Worm (Caenorhabditis elegans): ENCODE measurements around the gene grl-20.
A peak's percentile ranks its signal among the peaks of the same experiment; 100 is the strongest.

grl-20 gene

ce11 chrIV:2122488-2122887, 6.2 kb downstream of the grl-20 start, which contains the start of gene glb-7:
Gene glb-7 (plus strand): TSS chrIV:2122788.
- TF ChIP-seq ceh-16 (tag; optimal IDR thresholded peaks at IDR 0.05) = no peak
- no peak for TF ChIP-seq zag-1 (tag; optimal IDR thresholded peaks at IDR 0.05)
- TF ChIP-seq nhr-77 (tag; optimal IDR thresholded peaks at IDR 0.05) = no peak
- TF ChIP-seq nhr-25 (tag; optimal IDR thresholded peaks at IDR 0.05) = no peak
- TF ChIP-seq nhr-23 (tag; optimal IDR thresholded peaks at IDR 0.05) = no peak
- TF ChIP-seq snpc-4 (tag; optimal IDR thresholded peaks at IDR 0.05) = no peak
- no peak for TF ChIP-seq mab-5 (tag; optimal IDR thresholded peaks at IDR 0.05)
- TF ChIP-seq unc-55 (GFP tag; optimal IDR thresholded peaks at IDR 0.05) = no peak
- no peak for TF ChIP-seq peb-1 (tag; optimal IDR thresholded peaks at IDR 0.05)
- no peak for TF ChIP-seq F13H6.1 (tag; optimal IDR thresholded peaks at IDR 0.05)
- TF ChIP-seq nhr-129 (tag; optimal IDR thresholded peaks at IDR 0.05) = no peak
- no peak for TF ChIP-seq nhr-237 (tag; optimal IDR thresholded peaks at IDR 0.05)
- TF ChIP-seq Y55F3AM.14 (GFP tag; optimal IDR thresholded peaks at IDR 0.05) = no peak
- TF ChIP-seq nhr-12 (tag; optimal IDR thresholded peaks at IDR 0.05) = no peak

- TF ChIP-seq alr-1 (tag; optimal IDR thresholded peaks at IDR 0.05) (no peak), lin-11 (tag; optimal IDR thresholded peaks at IDR 0.05) (no peak), sma-3 (GFP tag; optimal IDR thresholded peaks at IDR 0.05) (no peak), ceh-16 (tag; optimal IDR thresholded peaks at IDR 0.05) (no peak), zag-1 (tag; optimal IDR thresholded peaks at IDR 0.05) (no peak), blmp-1 (tag; optimal IDR thresholded peaks at IDR 0.05; ENCODE audit: insufficient read depth) (no peak), lin-39 (tag; optimal IDR thresholded peaks at IDR 0.05) (no peak), peb-1 (tag; optimal IDR thresholded peaks at IDR 0.05) (no peak), gmeb-1 (tag; optimal IDR thresholded peaks at IDR 0.05) (no peak), nhr-6 (tag; optimal IDR thresholded peaks at IDR 0.05) (no peak), unc-39 (tag; optimal IDR thresholded peaks at IDR 0.05) (no peak), ceh-82 (tag; optimal IDR thresholded peaks at IDR 0.05) (no peak), nhr-77 (tag; optimal IDR thresholded peaks at IDR 0.05) (no peak)
Measured at ce11 chrIV:2117268-2117667, 11.4 kb downstream of the grl-20 start.

ce11 chrIV:2114337-2114736, 14.3 kb downstream of the grl-20 start, which contains the start of gene xbx-4:
Gene xbx-4 (plus strand): TSS chrIV:2114637.
- TF ChIP-seq egl-27 (tag; optimal IDR thresholded peaks at IDR 0.05) (no peak), snpc-4 (tag; optimal IDR thresholded peaks at IDR 0.05) (no peak), ama-1 (optimal IDR thresholded peaks at IDR 0.05) (no peak), elt-1 (tag; optimal IDR thresholded peaks at IDR 0.05) (no peak), mab-5 (tag; optimal IDR thresholded peaks at IDR 0.05) (no peak), nhr-77 (tag; optimal IDR thresholded peaks at IDR 0.05) (no peak), sma-9 (GFP tag; optimal IDR thresholded peaks at IDR 0.05) (no peak), sma-9 (tag; optimal IDR thresholded peaks at IDR 0.05) (no peak), fos-1 (tag; optimal IDR thresholded peaks at IDR 0.05) (no peak), ztf-11 (tag; optimal IDR thresholded peaks at IDR 0.05) (no peak), F13H6.1 (tag; optimal IDR thresholded peaks at IDR 0.05) (no peak), unc-55 (GFP tag; optimal IDR thresholded peaks at IDR 0.05) (no peak), mdl-1 (tag; optimal IDR thresholded peaks at IDR 0.05) (no peak), lin-39 (tag; optimal IDR thresholded peaks at IDR 0.05) (no peak), unc-39 (tag; optimal IDR thresholded peaks at IDR 0.05) (no peak), nhr-237 (tag; optimal IDR thresholded peaks at IDR 0.05) (no peak), nhr-21 (tag; optimal IDR thresholded peaks at IDR 0.05) (no peak), zag-1 (tag; optimal IDR thresholded peaks at IDR 0.05) (no peak), nhr-6 (tag; optimal IDR thresholded peaks at IDR 0.05) (no peak)

ce11 chrIV:2113362-2114056, 15.2 kb downstream of the grl-20 start, which contains the start of gene C23H5.8:
Gene C23H5.8 (minus strand): TSS chrIV:2113412.
- no peak for TF ChIP-seq aly-2 (tag; optimal IDR thresholded peaks at IDR 0.05)
- TF ChIP-seq fos-1 (tag; optimal IDR thresholded peaks at IDR 0.05) = peak; percentile 5
- TF ChIP-seq nhr-23 (tag; optimal IDR thresholded peaks at IDR 0.05) = no peak
- TF ChIP-seq nhr-12 (tag; optimal IDR thresholded peaks at IDR 0.05) = no peak
- TF ChIP-seq sem-4 (tag; optimal IDR thresholded peaks at IDR 0.05) = no peak
- no peak for TF ChIP-seq nhr-237 (tag; optimal IDR thresholded peaks at IDR 0.05)
- no peak for TF ChIP-seq elt-1 (tag; optimal IDR thresholded peaks at IDR 0.05)

All from whole organism, L2 larva.